Worm (Caenorhabditis elegans): ENCODE results near the gene F20C5.6.

DNA sequence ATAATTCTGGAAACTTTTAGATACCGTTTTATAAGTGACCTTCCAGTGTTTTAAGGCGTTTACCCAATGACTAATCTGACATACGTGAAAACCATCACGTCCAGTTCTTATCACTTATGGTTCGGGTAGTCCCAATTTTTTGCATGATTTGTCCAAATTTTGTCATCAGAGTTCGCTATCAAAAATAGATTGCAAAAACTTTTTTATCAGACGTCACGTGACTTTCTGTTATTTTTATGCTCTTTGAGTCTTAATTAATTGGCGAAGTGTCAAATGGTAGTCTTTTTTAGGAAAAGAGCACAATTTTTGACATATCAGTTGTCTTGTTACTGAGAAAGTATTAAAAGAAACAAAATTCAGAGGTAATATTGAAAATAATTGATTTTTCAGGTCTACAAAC lies 43.4 kb downstream of the F20C5.6 start:
- TF ChIP-seq snpc-4 (tag; optimal IDR thresholded peaks at IDR 0.05) (no peak), ztf-1 (GFP tag; conservative IDR thresholded peaks at IDR 0.05) (no peak), mab-5 (tag; optimal IDR thresholded peaks at IDR 0.05) (no peak), nhr-23 (tag; optimal IDR thresholded peaks at IDR 0.05) (no peak), elt-3 (tag; optimal IDR thresholded peaks at IDR 0.05) (no peak), nhr-11 (tag; optimal IDR thresholded peaks at IDR 0.05) (no peak), dmd-4 (tag; optimal IDR thresholded peaks at IDR 0.05) (no peak), elt-1 (tag; optimal IDR thresholded peaks at IDR 0.05) (no peak), blmp-1 (tag; optimal IDR thresholded peaks at IDR 0.05; ENCODE audit: insufficient read depth) (no peak), nhr-12 (tag; optimal IDR thresholded peaks at IDR 0.05) (no peak), ama-1 (optimal IDR thresholded peaks at IDR 0.05) (no peak), aly-2 (tag; optimal IDR thresholded peaks at IDR 0.05) (no peak)
